Fruit fly (Drosophila melanogaster) whole organism, embryonic: ENCODE measurements around the gene CG15283.

Source experiments
- Atf-2 ChIP-seq: fragments of 200-800 bp; sonication (Bioruptor generic); optimal IDR thresholded peaks from 2 replicates; lab custom pipeline; 2016; ENCODE audit warnings: missing biosample characterization, missing genetic modification characterization
- CG10959 ChIP-seq: fragments of 200-800 bp; sonication (Bioruptor generic); IDR thresholded peaks from 2 replicates; pipeline ENCODE4 v1.3.6; 2022; ENCODE audit warnings: missing biosample characterization, missing genetic modification characterization
- CG12659 ChIP-seq: fragments of 200-800 bp; sonication (Bioruptor generic); optimal IDR thresholded peaks from 3 replicates; lab custom pipeline; 2017; ENCODE audit warnings: mild to moderate bottlenecking, missing biosample characterization, missing genetic modification reagents, missing genetic modification characterization
- CG13287 ChIP-seq: fragments of 200-800 bp; sonication (Bioruptor generic); IDR thresholded peaks from 2 replicates; pipeline ENCODE4 v1.3.6; 2022; ENCODE audit warnings: missing biosample characterization, missing genetic modification characterization; ENCODE audit not compliant: partially characterized antibody
- CG13296 ChIP-seq: fragments of 200-800 bp; sonication (Bioruptor generic); optimal IDR thresholded peaks from 3 replicates; lab custom pipeline; 2018; ENCODE audit warnings: missing biosample characterization, mild to moderate bottlenecking, missing genetic modification characterization
- CG18599 ChIP-seq: fragments of 200-800 bp; sonication (Bioruptor generic); optimal IDR thresholded peaks from 3 replicates; lab custom pipeline; 2017; ENCODE audit warnings: missing biosample characterization, missing genetic modification characterization, mild to moderate bottlenecking, moderate library complexity, missing genetic modification reagents
- CG18764 ChIP-seq: fragments of 200-800 bp; sonication (Bioruptor generic); optimal IDR thresholded peaks from 3 replicates; lab custom pipeline; 2016; ENCODE audit warnings: missing biosample characterization, missing genetic modification characterization
- CG30431 ChIP-seq: fragments of 200-800 bp; sonication (Bioruptor generic); optimal IDR thresholded peaks from 2 replicates; lab custom pipeline; 2017; ENCODE audit warnings: missing biosample characterization, missing genetic modification characterization
- CG31224 ChIP-seq: fragments of 200-800 bp; sonication (Bioruptor generic); IDR thresholded peaks from 2 replicates; pipeline ENCODE4 v1.3.6; 2022; ENCODE audit warnings: missing biosample characterization, missing genetic modification characterization
- CG4820 ChIP-seq: fragments of 200-800 bp; sonication (Bioruptor generic); optimal IDR thresholded peaks from 3 replicates; lab custom pipeline; 2016; ENCODE audit warnings: missing biosample characterization, missing genetic modification characterization
- CG5245 ChIP-seq: fragments of 200-800 bp; sonication (Bioruptor generic); optimal IDR thresholded peaks from 3 replicates; lab custom pipeline; 2016; ENCODE audit warnings: missing biosample characterization, missing genetic modification characterization
- CG6765 ChIP-seq: fragments of 200-800 bp; sonication (Bioruptor generic); optimal IDR thresholded peaks from 3 replicates; lab custom pipeline; 2017; ENCODE audit warnings: missing biosample characterization, mild to moderate bottlenecking, missing genetic modification characterization
- CG9215 ChIP-seq: fragments of 200-800 bp; sonication (Bioruptor generic); IDR thresholded peaks from 2 replicates; pipeline ENCODE4 v1.3.6; 2022; ENCODE audit warnings: missing biosample characterization, missing genetic modification characterization
- CTCF ChIP-seq: fragments of 200-800 bp; sonication (Bioruptor generic); optimal IDR thresholded peaks from 2 replicates; lab custom pipeline; 2017; ENCODE audit warnings: missing biosample characterization, mild to moderate bottlenecking, missing genetic modification characterization, moderate library complexity
- D ChIP-seq, 2 experiments: fragments of 200-800 bp in 1 of 2; fragments of >200 bp in 1 of 2; sonication (Bioruptor generic) in 1 of 2; optimal IDR thresholded peaks; 2 replicates in 1 of 2; 3 replicates in 1 of 2; lab custom pipeline; 2017; ENCODE audit warnings: mild to moderate bottlenecking in 1 of 2, missing biosample characterization in 1 of 2, missing genetic modification characterization in 1 of 2, missing genetic modification reagents in 1 of 2
- Dad ChIP-seq: fragments of 200-800 bp; sonication (Bioruptor generic); optimal IDR thresholded peaks from 3 replicates; lab custom pipeline; 2016; ENCODE audit warnings: missing biosample characterization, missing genetic modification characterization
- Dek ChIP-seq: fragments of 200-800 bp; sonication (Bioruptor generic); optimal IDR thresholded peaks from 3 replicates; lab custom pipeline; 2019; ENCODE audit warnings: missing biosample characterization, mild to moderate bottlenecking, missing genetic modification characterization, moderate library complexity
- Fer2 ChIP-seq: fragments of 200-800 bp; sonication (Bioruptor generic); optimal IDR thresholded peaks from 2 replicates; lab custom pipeline; 2018; ENCODE audit warnings: missing biosample characterization, mild to moderate bottlenecking, missing genetic modification characterization, moderate library complexity
- Hand ChIP-seq: fragments of 200-800 bp; sonication (Bioruptor generic); optimal IDR thresholded peaks from 2 replicates; lab custom pipeline; 2017; ENCODE audit warnings: mild to moderate bottlenecking, missing biosample characterization, missing genetic modification reagents, missing genetic modification characterization
- Hr39 ChIP-seq: fragments of >200 bp; optimal IDR thresholded peaks from 2 replicates; lab custom pipeline; 2017
- Hr51 ChIP-seq, 2 experiments: fragments of 200-800 bp; sonication (Bioruptor generic); optimal IDR thresholded peaks; 2 replicates in 1 of 2; 3 replicates in 1 of 2; lab custom pipeline; 2016 to 2018; ENCODE audit warnings: missing biosample characterization in 2 of 2, missing genetic modification characterization in 2 of 2, mild to moderate bottlenecking in 1 of 2, moderate library complexity in 1 of 2
- MTF-1 ChIP-seq: fragments of 200-800 bp; sonication (Bioruptor generic); optimal IDR thresholded peaks from 2 replicates; lab custom pipeline; 2018; ENCODE audit warnings: missing biosample characterization, mild to moderate bottlenecking, missing genetic modification characterization, borderline replicate concordance
- Mad ChIP-seq: fragments of 200-800 bp; sonication (Bioruptor generic); optimal IDR thresholded peaks from 2 replicates; lab custom pipeline; 2016; ENCODE audit warnings: missing biosample characterization, missing genetic modification characterization
- Nf-YB ChIP-seq: fragments of 200-800 bp; sonication (Bioruptor generic); optimal IDR thresholded peaks from 3 replicates; lab custom pipeline; 2019; ENCODE audit warnings: missing biosample characterization, mild to moderate bottlenecking, missing genetic modification characterization, moderate library complexity
- Nf-YC ChIP-seq: fragments of 200-800 bp; optimal IDR thresholded peaks from 3 replicates; lab custom pipeline; 2019; ENCODE audit warnings: missing biosample characterization, mild to moderate bottlenecking, missing genetic modification characterization, moderate library complexity
- Poxn ChIP-seq: fragments of 200-800 bp; sonication (Bioruptor generic); IDR thresholded peaks from 2 replicates; pipeline ENCODE4 v1.3.6; 2022; ENCODE audit warnings: missing biosample characterization, missing genetic modification characterization
- Ptx1 ChIP-seq: fragments of 200-800 bp; sonication (Bioruptor generic); IDR thresholded peaks from 2 replicates; pipeline ENCODE4 v1.3.6; 2022; ENCODE audit warnings: missing biosample characterization, missing genetic modification characterization
- Xbp1 ChIP-seq: fragments of 200-800 bp; sonication (Bioruptor generic); optimal IDR thresholded peaks from 3 replicates; lab custom pipeline; 2016; ENCODE audit warnings: missing biosample characterization, mild to moderate bottlenecking, missing genetic modification characterization
- Xrp1 ChIP-seq: fragments of 200-800 bp; sonication (Bioruptor generic); IDR thresholded peaks from 2 replicates; pipeline ENCODE4 v1.3.6; 2022; ENCODE audit warnings: missing biosample characterization, missing genetic modification characterization
- croc ChIP-seq: fragments of 200-800 bp; sonication (Bioruptor generic); conservative IDR thresholded peaks from 3 replicates; pipeline ENCODE4 v1.3.6; 2022; ENCODE audit warnings: missing biosample characterization, missing genetic modification characterization
- dm ChIP-seq: fragments of 200-800 bp; sonication (Bioruptor generic); optimal IDR thresholded peaks from 3 replicates; lab custom pipeline; 2016; ENCODE audit warnings: missing biosample characterization, missing genetic modification characterization
- dysf ChIP-seq: fragments of 200-800 bp; sonication (Bioruptor generic); IDR thresholded peaks from 3 replicates; pipeline ENCODE4 v1.3.6; 2022; ENCODE audit warnings: missing biosample characterization, missing genetic modification characterization
- en ChIP-seq: fragments of 200-800 bp; sonication (Bioruptor generic); optimal IDR thresholded peaks from 2 replicates; lab custom pipeline; 2016; ENCODE audit warnings: missing biosample characterization, missing genetic modification characterization
- eve ChIP-seq, 2 experiments: fragments of >200 bp; optimal IDR thresholded peaks; 2 replicates each; lab custom pipeline; 2017; ENCODE audit warnings: missing biosample characterization in 2 of 2, missing genetic modification characterization in 2 of 2
- gce ChIP-seq: fragments of 200-800 bp; sonication (Bioruptor generic); IDR thresholded peaks from 3 replicates; pipeline ENCODE4 v1.3.6; 2022; ENCODE audit warnings: missing biosample characterization, missing genetic modification characterization
- gfzf ChIP-seq: fragments of 200-800 bp; sonication (Bioruptor generic); optimal IDR thresholded peaks from 2 replicates; lab custom pipeline; 2016; ENCODE audit warnings: missing biosample characterization, mild to moderate bottlenecking, missing genetic modification characterization, moderate library complexity
- ham ChIP-seq: fragments of 200-800 bp; sonication (Bioruptor generic); IDR thresholded peaks from 2 replicates; pipeline ENCODE4 v1.3.6; 2022; ENCODE audit warnings: missing biosample characterization, missing genetic modification characterization
- ind ChIP-seq: fragments of 200-800 bp; sonication (Bioruptor generic); optimal IDR thresholded peaks from 3 replicates; lab custom pipeline; 2016; ENCODE audit warnings: missing biosample characterization, missing genetic modification characterization
- jumu ChIP-seq: fragments of 200-800 bp; sonication (Bioruptor generic); optimal IDR thresholded peaks from 3 replicates; lab custom pipeline; 2016; ENCODE audit warnings: missing biosample characterization, missing genetic modification characterization
- lmd ChIP-seq: fragments of 200-800 bp; sonication (Bioruptor generic); IDR thresholded peaks from 2 replicates; pipeline ENCODE4 v1.3.6; 2022; ENCODE audit warnings: missing biosample characterization, missing genetic modification characterization
- luna ChIP-seq: fragments of 200-800 bp; sonication (Bioruptor generic); optimal IDR thresholded peaks from 2 replicates; lab custom pipeline; 2016; ENCODE audit warnings: missing biosample characterization, missing genetic modification characterization
- nmo ChIP-seq: fragments of 200-800 bp; sonication (Bioruptor generic); optimal IDR thresholded peaks from 2 replicates; lab custom pipeline; 2018; ENCODE audit warnings: missing biosample characterization, mild to moderate bottlenecking, missing genetic modification characterization, moderate library complexity
- ranshi ChIP-seq: fragments of 200-800 bp; sonication (Bioruptor generic); IDR thresholded peaks from 2 replicates; pipeline ENCODE4 v1.3.6; 2022; ENCODE audit warnings: missing biosample characterization, missing genetic modification characterization
- run ChIP-seq: fragments of 200-800 bp; sonication (Bioruptor generic); optimal IDR thresholded peaks from 3 replicates; lab custom pipeline; 2018; ENCODE audit warnings: missing biosample characterization, mild to moderate bottlenecking, missing genetic modification characterization
- shn ChIP-seq: fragments of 200-800 bp; sonication (Bioruptor generic); optimal IDR thresholded peaks from 3 replicates; lab custom pipeline; 2016; ENCODE audit warnings: missing biosample characterization, missing genetic modification characterization
- slbo ChIP-seq: fragments of 200-800 bp; sonication (Bioruptor generic); IDR thresholded peaks from 2 replicates; pipeline ENCODE4 v1.3.6; 2022; ENCODE audit warnings: missing biosample characterization, missing genetic modification characterization
- sug ChIP-seq: fragments of 200-800 bp; optimal IDR thresholded peaks from 2 replicates; lab custom pipeline; 2019; ENCODE audit warnings: missing biosample characterization, mild to moderate bottlenecking, missing genetic modification characterization, moderate library complexity
- tgo ChIP-seq: fragments of 200-800 bp; sonication (Bioruptor generic); IDR thresholded peaks from 3 replicates; pipeline ENCODE4 v1.3.6; 2022; ENCODE audit warnings: missing biosample characterization, missing genetic modification characterization
- toy ChIP-seq: fragments of 200-800 bp; sonication (Bioruptor generic); IDR thresholded peaks from 2 replicates; pipeline ENCODE4 v1.3.6; 2022; ENCODE audit warnings: missing biosample characterization, missing genetic modification characterization
- trem ChIP-seq: fragments of 200-800 bp; optimal IDR thresholded peaks from 3 replicates; lab custom pipeline; 2019; ENCODE audit warnings: missing biosample characterization, mild to moderate bottlenecking, missing genetic modification characterization, moderate library complexity
- vfl ChIP-seq: fragments of 200-800 bp; sonication (Bioruptor generic); optimal IDR thresholded peaks from 2 replicates; lab custom pipeline; 2016; ENCODE audit warnings: missing biosample characterization, missing genetic modification characterization

Gene CG15283

dm6 chr2L:14458187-14458899 is 7.6 kb upstream of the CG15283 start (continued):
- TF ChIP-seq Dad (GFP tag; lab: Kevin White, UChicago) (peak; percentile 7), Xrp1 (GFP tag; lab: Robert Waterston, UW) (peak; percentile 25; the same call in 1 of the 2 replicates), CG30431 (GFP tag; lab: Kevin White, UChicago) (no peak), Hr51 (GFP tag; optimal IDR thresholded peaks at IDR 0.05; lab: Kevin White, UChicago) (peak; percentile 47 to 85), jumu (GFP tag; lab: Kevin White, UChicago) (peak; percentile 49), toy (no peak), slbo (GFP tag; lab: Robert Waterston, UW) (peak; percentile 57), shn (GFP tag; lab: Kevin White, UChicago) (peak; percentile 78), croc (peak; percentile 43; the same call in 2 of the 3 replicates), Hr39 (lab: Kevin White, UChicago) (no peak), CG13287 (GFP tag; lab: Robert Waterston, UW) (no peak), gfzf (GFP tag; lab: Kevin White, UChicago) (no peak), CG18764 (GFP tag; lab: Kevin White, UChicago) (no peak), dm (GFP tag; lab: Kevin White, UChicago) (no peak), CG6765 (GFP tag; lab: Kevin White, UChicago) (no peak), Nf-YC (peak; percentile 20), run (tag; lab: Kevin White, UChicago) (no peak), CG5245 (GFP tag; lab: Kevin White, UChicago) (peak; percentile 56), trem (no peak), ranshi (GFP tag; lab: Robert Waterston, UW) (peak; percentile 74), CG4820 (GFP tag; lab: Kevin White, UChicago) (peak; percentile 61), CG31224 (no peak), gce (no peak), Dek (tag; lab: Kevin White, UChicago) (peak; percentile 60), D (optimal IDR thresholded peaks at IDR 0.05; lab: Kevin White, UChicago) (no peak), D (GFP tag; optimal IDR thresholded peaks at IDR 0.05; lab: Kevin White, UChicago) (no peak), dysf (GFP tag; lab: Robert Waterston, UW) (peak; percentile 89), en (GFP tag; lab: Kevin White, UChicago) (peak; percentile 39), sug (tag; lab: Kevin White, UChicago) (peak; percentile 44), Ptx1 (GFP tag; lab: Robert Waterston, UW) (peak; percentile 85), CG9215 (GFP tag; lab: Robert Waterston, UW) (no peak; the same call in 1 of the 2 replicates), CTCF (GFP tag; lab: Kevin White, UChicago) (no peak), Poxn (GFP tag; lab: Robert Waterston, UW) (no peak), Hand (GFP tag; lab: Kevin White, UChicago) (no peak), CG13296 (no peak), ham (GFP tag; lab: Robert Waterston, UW) (0 out of 2 replicates have a peak, but pooled peaks have one; percentile 27), vfl (no peak), Xbp1 (peak; percentile 71), Fer2 (tag; lab: Kevin White, UChicago) (no peak), Atf-2 (GFP tag; lab: Kevin White, UChicago) (no peak), lmd (GFP tag; lab: Robert Waterston, UW) (peak; percentile 82), Mad (GFP tag; lab: Kevin White, UChicago) (no peak), tgo (GFP tag; lab: Robert Waterston, UW) (peak; percentile 82; the same call in 2 of the 3 replicates), CG10959 (GFP tag; lab: Robert Waterston, UW) (peak; percentile 57), eve (GFP tag; optimal IDR thresholded peaks at IDR 0.05; lab: Kevin White, UChicago) (peak in 1 of 2 experiments; percentile 94), luna (no peak), nmo (GFP tag; lab: Kevin White, UChicago) (peak; percentile 80), CG12659 (GFP tag; lab: Kevin White, UChicago) (peak; percentile 33), Nf-YB (GFP tag; lab: Kevin White, UChicago) (no peak), ind (GFP tag; lab: Kevin White, UChicago) (no peak), CG18599 (no peak), MTF-1 (GFP tag; lab: Kevin White, UChicago) (no peak)
